Worm (Caenorhabditis elegans) whole organism, L4/young adult: ENCODE results near the gene D2023.3.

Experiments
- W03F9.2 ChIP-seq: fragments of 150-350 bp; optimal IDR thresholded peaks from 2 replicates; lab custom pipeline; 2014; ENCODE audit warnings: missing biosample characterization, missing genetic modification characterization
- dao-5 ChIP-seq: sonication (generic microtip); optimal IDR thresholded peaks from 2 replicates; lab custom pipeline; 2016; ENCODE audit warnings: missing genotype, missing genetic modification characterization, moderate library complexity, missing compliant biosample characterization
- him-1 ChIP-seq: sonication (generic microtip); optimal IDR thresholded peaks from 2 replicates; lab custom pipeline; 2016; ENCODE audit warnings: missing genotype, missing genetic modification reagents, missing genetic modification characterization, missing compliant biosample characterization

D2023.3 gene

DNA sequence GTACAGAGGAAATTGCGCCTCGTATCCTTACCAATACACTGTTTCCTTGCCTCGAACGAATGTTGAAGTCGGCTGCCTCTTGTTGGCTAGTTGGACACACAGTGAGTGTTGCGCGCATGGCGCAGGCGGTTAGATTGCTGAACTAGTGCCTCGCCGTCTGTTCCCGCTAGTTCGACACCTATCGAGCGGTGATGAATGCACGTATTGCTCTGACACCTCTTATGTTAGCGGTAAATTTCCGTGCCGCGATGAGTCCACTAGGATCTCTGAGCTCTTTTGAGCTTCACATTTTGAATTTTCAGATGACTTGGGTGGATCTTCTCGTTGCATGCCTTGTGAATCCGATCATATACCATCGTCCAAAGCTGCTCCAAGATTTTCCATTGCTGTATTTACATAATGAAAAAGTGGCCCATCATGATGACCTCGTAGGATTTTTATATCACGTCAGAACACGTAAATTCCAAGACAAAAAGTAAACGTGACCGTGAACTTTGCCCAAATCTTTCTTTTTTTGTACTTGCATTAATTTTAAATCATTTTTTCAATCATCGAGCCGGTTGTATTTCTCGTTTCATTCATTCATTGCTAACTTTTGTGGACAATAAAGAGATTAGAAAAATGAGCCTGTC lies 28.9 kb downstream of the D2023.3 start, which contains the start of gene F55A11.11:
TSS of gene F55A11.11 (plus strand) at position 341 of the 632 bp plus-strand sequence.
- peak; percentile 72 for TF ChIP-seq him-1
- peak; percentile 78 for TF ChIP-seq W03F9.2 (tag; lab: Kevin White, UChicago)
- TF ChIP-seq dao-5 (tag; lab: Kevin White, UChicago), result peak; percentile 82

DNA sequence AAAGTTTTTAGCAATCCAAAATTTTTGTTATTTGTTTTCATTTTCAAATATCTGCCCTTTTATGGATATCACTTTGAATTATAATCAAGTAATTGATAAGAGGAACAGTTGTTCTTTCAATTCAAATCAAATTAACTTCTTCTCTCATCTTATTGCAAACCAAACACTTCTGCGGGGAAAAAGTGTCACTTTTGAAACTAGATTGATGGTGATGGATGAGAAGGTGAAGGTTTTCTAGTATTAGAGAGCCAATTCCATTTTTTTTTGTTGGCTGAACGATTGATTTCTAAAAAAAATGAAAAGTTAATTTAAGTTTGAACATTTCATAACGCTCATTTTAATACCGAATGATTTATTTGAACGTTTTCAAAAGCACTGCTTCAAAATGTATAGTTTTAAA lies 32.0 kb downstream of the D2023.3 start:
- no peak for TF ChIP-seq him-1
- TF ChIP-seq W03F9.2 (tag; lab: Kevin White, UChicago), result no peak
- no peak for TF ChIP-seq dao-5 (tag; lab: Kevin White, UChicago)

DNA sequence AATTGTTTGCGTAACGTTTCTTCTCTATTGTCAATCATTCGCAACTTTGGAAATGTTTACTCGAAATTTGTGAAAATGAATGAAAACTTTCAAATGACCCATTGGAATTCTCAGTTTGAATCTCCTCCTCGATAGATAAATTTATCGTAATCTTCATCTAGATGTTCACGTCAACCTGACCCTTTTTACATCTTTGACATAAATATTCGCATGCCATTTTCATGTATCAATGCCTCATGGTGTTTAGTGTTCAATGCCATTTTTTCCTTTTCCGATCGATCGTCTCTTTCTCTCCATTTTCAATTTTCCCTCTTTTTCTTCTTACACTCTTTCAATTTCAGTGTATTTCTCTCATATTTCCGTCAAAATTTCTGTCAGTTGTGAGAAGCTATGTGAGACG lies 32.5 kb downstream of the D2023.3 start:
- TF ChIP-seq W03F9.2 (tag; lab: Kevin White, UChicago) (no peak), him-1 (no peak), dao-5 (tag; lab: Kevin White, UChicago) (no peak)

- no peak for TF ChIP-seq W03F9.2 (tag; lab: Kevin White, UChicago)
- TF ChIP-seq dao-5 (tag; lab: Kevin White, UChicago), result no peak
- TF ChIP-seq him-1, result no peak
These were observed 34.0 kb downstream of the D2023.3 start for ce11 chrV:11777846-11778245.

DNA sequence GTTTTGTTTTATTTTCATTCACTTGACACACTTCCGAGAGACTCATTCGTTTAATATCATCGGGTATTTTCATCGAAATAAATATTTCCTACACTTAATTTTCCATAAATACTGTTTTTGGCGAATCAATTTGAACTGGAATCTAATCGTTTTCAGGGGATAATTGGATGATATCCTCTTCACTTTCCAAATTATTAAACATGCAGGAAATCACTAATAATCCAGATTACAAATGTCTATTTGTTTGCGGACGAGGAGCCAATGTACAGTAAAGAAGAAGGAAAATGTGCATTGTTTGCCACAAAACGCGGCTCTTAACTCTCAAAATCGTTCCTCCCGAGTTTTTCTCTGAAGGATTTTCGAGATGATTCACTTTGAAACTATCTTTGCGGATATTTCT lies 35.3 kb downstream of the D2023.3 start, which contains the start of gene F55A11.6:
TSS of gene F55A11.6 (plus strand) at position 301 of the 400 bp plus-strand sequence.
- TF ChIP-seq W03F9.2 (tag; lab: Kevin White, UChicago) (no peak), dao-5 (tag; lab: Kevin White, UChicago) (no peak), him-1 (no peak)

- TF ChIP-seq him-1 (no peak), W03F9.2 (tag; lab: Kevin White, UChicago) (no peak)
These were observed 37.9 kb downstream of the D2023.3 start for ce11 chrV:11773934-11774333.

DNA sequence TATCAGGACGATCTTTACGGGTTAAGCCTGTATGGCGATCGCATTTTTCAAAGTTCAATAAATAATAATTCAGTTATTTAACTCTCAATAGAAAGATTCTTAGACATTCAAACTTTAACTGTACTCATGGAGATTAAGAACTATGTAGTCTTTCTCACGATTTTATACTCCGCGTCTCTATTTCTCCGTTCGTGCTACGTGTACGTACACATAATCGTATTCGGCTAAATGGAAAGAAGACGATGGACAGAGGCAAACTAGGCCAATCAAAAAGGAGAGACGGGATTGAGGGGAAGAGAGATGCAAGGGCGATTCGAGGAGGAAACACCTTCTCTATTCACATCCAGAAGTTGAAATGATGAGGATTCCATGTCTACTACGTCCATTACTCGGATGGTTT lies 38.4 kb downstream of the D2023.3 start, which contains the start of gene bus-18:
TSS of gene bus-18 (plus strand) at position 301 of the 400 bp plus-strand sequence.
- TF ChIP-seq him-1 (no peak), dao-5 (tag; lab: Kevin White, UChicago) (no peak), W03F9.2 (tag; lab: Kevin White, UChicago) (no peak)

DNA sequence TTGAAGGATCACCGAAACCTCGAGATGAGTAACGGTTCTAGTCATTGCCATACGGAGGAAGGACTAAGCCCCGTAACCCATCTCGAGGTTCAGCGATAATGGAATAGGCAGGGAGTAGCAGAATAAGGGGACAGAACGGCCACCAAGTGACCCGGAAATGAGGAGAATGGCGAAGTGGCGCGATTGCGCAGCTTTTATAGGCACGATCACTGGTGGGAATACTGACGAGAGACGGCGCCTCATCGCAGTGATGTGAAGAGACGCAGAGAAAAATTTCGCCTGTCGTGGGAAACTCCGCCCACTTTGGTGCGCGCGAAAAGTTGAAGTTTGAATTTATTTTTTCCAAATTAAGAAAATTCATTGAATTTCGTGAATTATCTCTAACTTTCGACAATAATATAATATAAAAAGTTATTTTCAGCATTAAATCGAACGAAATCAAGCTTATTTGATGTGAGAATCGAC lies 41.7 kb downstream of the D2023.3 start, which contains the start of gene F55A11.4:
TSS of gene F55A11.4 (plus strand) at position 415 of the 465 bp plus-strand sequence.
- no peak for TF ChIP-seq dao-5 (tag; lab: Kevin White, UChicago)
- TF ChIP-seq W03F9.2 (tag; lab: Kevin White, UChicago), result no peak
- no peak for TF ChIP-seq him-1

DNA sequence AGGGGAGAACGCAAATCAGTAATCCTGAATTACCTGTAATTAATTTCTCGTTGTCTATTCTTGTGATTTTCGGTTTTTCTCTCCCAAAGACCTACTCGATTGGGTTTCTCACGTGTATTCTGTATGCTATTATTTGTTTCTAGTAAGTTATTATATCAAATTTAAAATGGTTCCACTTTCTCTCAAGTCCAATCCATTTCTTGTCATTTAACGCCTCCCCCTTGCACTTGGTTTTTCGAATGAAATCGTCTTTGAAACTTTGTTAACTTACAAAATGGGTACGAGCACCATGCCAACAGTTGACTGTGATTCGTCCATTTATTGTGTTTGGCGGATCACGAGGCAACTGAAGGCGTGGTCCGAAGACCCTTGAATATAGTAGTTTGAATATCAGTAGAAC lies 42.2 kb downstream of the D2023.3 start:
- TF ChIP-seq W03F9.2 (tag; lab: Kevin White, UChicago), result no peak
- no peak for TF ChIP-seq him-1
- TF ChIP-seq dao-5 (tag; lab: Kevin White, UChicago), result no peak

DNA sequence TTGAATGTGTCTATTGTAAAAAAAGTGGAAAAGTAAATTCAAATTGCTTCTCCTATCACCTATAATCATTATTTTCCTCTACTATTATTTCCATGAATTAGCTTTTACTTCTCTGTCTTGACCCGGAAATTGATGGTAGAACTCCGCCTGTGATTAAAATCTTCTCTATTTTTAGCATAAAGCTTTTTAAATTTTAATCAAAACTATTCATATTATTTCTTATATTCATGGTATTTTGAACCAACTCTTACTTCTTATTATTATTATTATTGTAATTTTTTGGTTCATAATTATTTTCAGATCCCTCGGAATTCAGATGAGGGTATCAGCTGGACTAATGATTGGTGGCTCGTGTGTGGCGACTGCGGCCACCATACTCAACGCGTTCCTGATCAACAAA lies 44.8 kb downstream of the D2023.3 start, which contains the start of gene sel-11:
TSS of gene sel-11 (plus strand) at position 301 of the 400 bp plus-strand sequence.
- TF ChIP-seq W03F9.2 (tag; lab: Kevin White, UChicago) (no peak), him-1 (no peak), dao-5 (tag; lab: Kevin White, UChicago) (no peak)

ce11 chrV:11764373-11764954 lies 47.4 kb downstream of the D2023.3 start, which contains the start of the genes F55A11.1 and syx-5:
TSS of gene F55A11.1 (minus strand) at chrV:11764385.
TSS of gene syx-5 (plus strand) at chrV:11764904.
- TF ChIP-seq dao-5 (tag; lab: Kevin White, UChicago) (no peak), him-1 (peak; percentile 69), W03F9.2 (tag; lab: Kevin White, UChicago) (peak; percentile 87)

DNA sequence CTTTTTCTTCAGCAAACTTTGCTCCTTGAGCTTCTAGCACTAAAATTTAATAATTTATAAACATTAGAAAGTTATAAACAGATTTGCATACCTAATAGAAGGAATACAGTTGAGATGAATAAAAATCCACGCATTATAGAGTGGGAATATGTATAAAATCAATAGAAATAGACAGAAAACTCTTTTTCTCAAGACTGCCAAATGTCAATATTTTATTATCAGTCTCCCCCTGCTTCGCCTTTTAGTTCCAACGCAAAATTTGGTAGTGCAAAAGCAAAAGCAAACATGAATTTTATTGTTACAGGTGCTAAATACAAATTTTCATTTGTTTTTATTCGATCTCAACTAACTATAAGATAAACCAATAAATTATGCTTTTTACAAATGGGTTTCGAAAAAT lies 49.0 kb downstream of the D2023.3 start, which contains the start of gene T04F3.4:
TSS of gene T04F3.4 (minus strand) at position 187 of the 400 bp plus-strand sequence.
- TF ChIP-seq him-1 (no peak), dao-5 (tag; lab: Kevin White, UChicago) (no peak), W03F9.2 (tag; lab: Kevin White, UChicago) (no peak)

ce11 chrV:11760371-11760770 lies 51.5 kb downstream of the D2023.3 start, which contains the start of gene T04F3.5:
TSS of gene T04F3.5 (plus strand) at chrV:11760671.
- TF ChIP-seq dao-5 (tag; lab: Kevin White, UChicago) (no peak), W03F9.2 (tag; lab: Kevin White, UChicago) (no peak), him-1 (no peak)

DNA sequence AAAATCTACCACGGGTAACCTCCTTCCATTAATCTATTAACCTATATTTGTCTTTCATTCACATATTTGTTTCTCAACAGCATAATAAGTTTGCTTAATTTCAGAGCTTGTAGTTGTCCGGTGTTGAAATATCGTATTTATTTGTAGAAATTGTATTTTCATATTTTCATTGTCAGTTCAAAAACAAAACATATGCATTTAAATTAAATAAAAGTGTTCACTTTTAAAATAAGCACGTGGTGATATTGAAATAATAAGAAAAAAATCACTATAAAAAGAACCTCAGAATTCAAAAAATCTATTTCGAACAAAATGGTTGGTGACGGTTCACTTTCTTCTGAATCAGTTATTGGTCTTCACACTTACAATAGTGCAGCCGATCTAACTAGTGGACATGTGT lies 53.2 kb downstream of the D2023.3 start, which contains the start of gene T04F3.3:
TSS of gene T04F3.3 (plus strand) at position 301 of the 400 bp plus-strand sequence.
- TF ChIP-seq W03F9.2 (tag; lab: Kevin White, UChicago), result no peak
